Fruit fly (Drosophila melanogaster) whole organism, adult: Measurements from ENCODE around the gene OtopLa.

Experiments
- CG33017 ChIP-seq: fragments of 200-800 bp; sonication (Bioruptor generic); optimal IDR thresholded peaks from 2 replicates; lab custom pipeline; 2018; ENCODE audit warnings: missing biosample characterization, mild to moderate bottlenecking, missing genetic modification characterization, moderate library complexity
- cnc ChIP-seq, 2 experiments: fragments of >200 bp; optimal IDR thresholded peaks; 2 replicates each; lab custom pipeline; 2017
- kay ChIP-seq: fragments of 200-800 bp; sonication (Bioruptor generic); peaks from one replicate; lab custom pipeline; 2016; ENCODE audit warnings: missing biosample characterization, missing genetic modification characterization, borderline replicate concordance
- toe ChIP-seq: fragments of 200-800 bp; sonication (Bioruptor generic); optimal IDR thresholded peaks from 2 replicates; lab custom pipeline; 2016; ENCODE audit warnings: missing biosample characterization, missing genetic modification characterization

DNA sequence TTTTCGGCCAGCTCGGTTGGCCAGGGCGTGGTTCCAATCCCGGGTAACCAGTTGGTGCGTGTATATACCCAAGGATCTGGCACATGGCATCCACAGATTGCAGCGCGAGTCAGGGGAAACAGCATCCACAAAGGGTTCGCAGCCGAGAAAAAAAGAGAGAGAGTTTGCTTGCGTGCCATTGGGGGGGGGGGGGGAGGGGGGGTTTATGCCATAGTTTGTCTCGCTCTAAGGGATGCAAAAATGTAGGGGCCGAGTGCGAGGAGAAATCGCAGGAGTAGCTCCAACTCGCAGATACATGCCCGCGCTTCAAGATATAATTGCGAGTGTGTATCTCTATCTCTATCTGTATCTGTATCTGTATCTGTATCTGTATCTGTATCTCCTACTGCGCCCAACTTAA, 1.7 kb upstream of the OtopLa start:
- TF ChIP-seq cnc (optimal IDR thresholded peaks at IDR 0.05; lab: Kevin White, UChicago) (no peak), kay (no peak), CG33017 (no peak), toe (GFP tag; lab: Kevin White, UChicago) (no peak)
